Fruit fly (Drosophila melanogaster) whole organism, embryonic: ENCODE results near the gene Ppm1.

ENCODE experiments used
- Atf6 ChIP-seq: fragments of 200-800 bp; sonication (Bioruptor generic); IDR thresholded peaks from 2 replicates; pipeline ENCODE4 v1.3.6; 2022; ENCODE audit warnings: missing biosample characterization, missing genetic modification characterization
- CG1024 ChIP-seq: fragments of 200-800 bp; sonication (Bioruptor generic); IDR thresholded peaks from 2 replicates; pipeline ENCODE4 v1.3.6; 2022; ENCODE audit warnings: missing biosample characterization, missing genetic modification characterization
- CG12104 ChIP-seq: fragments of 200-800 bp; sonication (Bioruptor generic); optimal IDR thresholded peaks from 3 replicates; lab custom pipeline; 2016; ENCODE audit warnings: missing biosample characterization, missing genetic modification characterization
- CG12155 ChIP-seq: fragments of 200-800 bp; sonication (Bioruptor generic); optimal IDR thresholded peaks from 3 replicates; lab custom pipeline; 2016; ENCODE audit warnings: missing biosample characterization, missing genetic modification characterization
- CG12299 ChIP-seq: fragments of 200-800 bp; sonication (Bioruptor generic); optimal IDR thresholded peaks from 2 replicates; lab custom pipeline; 2018; ENCODE audit warnings: missing biosample characterization, mild to moderate bottlenecking, missing genetic modification characterization
- CG1603 ChIP-seq: fragments of 200-800 bp; sonication (Bioruptor generic); optimal IDR thresholded peaks from 2 replicates; lab custom pipeline; 2019; ENCODE audit warnings: missing biosample characterization, mild to moderate bottlenecking, missing genetic modification characterization, moderate library complexity
- CG17186 ChIP-seq: fragments of 200-800 bp; sonication (Bioruptor generic); optimal IDR thresholded peaks from 3 replicates; lab custom pipeline; 2017; ENCODE audit warnings: missing biosample characterization, missing genetic modification reagents, missing genetic modification characterization
- CG17328 ChIP-seq: fragments of 200-800 bp; sonication (Bioruptor generic); IDR thresholded peaks from 2 replicates; pipeline ENCODE4 v1.3.6; 2022; ENCODE audit warnings: missing biosample characterization, missing genetic modification characterization
- CG31441 ChIP-seq: fragments of 200-800 bp; sonication (Bioruptor generic); IDR thresholded peaks from 2 replicates; pipeline ENCODE4 v1.3.6; 2022; ENCODE audit warnings: missing biosample characterization, missing genetic modification characterization
- CG34376 ChIP-seq: fragments of 200-800 bp; sonication (Bioruptor generic); optimal IDR thresholded peaks from 2 replicates; lab custom pipeline; 2018; ENCODE audit warnings: missing biosample characterization, mild to moderate bottlenecking, missing genetic modification characterization
- CG4707 ChIP-seq: fragments of 200-800 bp; sonication (Bioruptor generic); optimal IDR thresholded peaks from 2 replicates; lab custom pipeline; 2018; ENCODE audit warnings: missing biosample characterization, mild to moderate bottlenecking, missing genetic modification characterization, moderate library complexity
- CG6765 ChIP-seq: fragments of 200-800 bp; sonication (Bioruptor generic); optimal IDR thresholded peaks from 3 replicates; lab custom pipeline; 2017; ENCODE audit warnings: missing biosample characterization, mild to moderate bottlenecking, missing genetic modification characterization
- CG9932 ChIP-seq: fragments of 200-800 bp; sonication (Bioruptor generic); IDR thresholded peaks from 2 replicates; pipeline ENCODE4 v1.3.6; 2022; ENCODE audit warnings: missing biosample characterization, missing genetic modification characterization
- CHES-1-like ChIP-seq: fragments of 200-800 bp; sonication (Bioruptor generic); optimal IDR thresholded peaks from 2 replicates; lab custom pipeline; 2016; ENCODE audit warnings: missing biosample characterization, missing genetic modification characterization
- D19A ChIP-seq: fragments of 200-800 bp; optimal IDR thresholded peaks from 3 replicates; lab custom pipeline; 2019; ENCODE audit warnings: missing biosample characterization, mild to moderate bottlenecking, missing genetic modification characterization, moderate library complexity
- Elba2 ChIP-seq: fragments of 200-800 bp; sonication (Bioruptor generic); optimal IDR thresholded peaks from 3 replicates; lab custom pipeline; 2016; ENCODE audit warnings: missing biosample characterization, missing genetic modification characterization
- HHEX ChIP-seq: fragments of 200-800 bp; sonication (Bioruptor generic); optimal IDR thresholded peaks from 3 replicates; lab custom pipeline; 2017; ENCODE audit warnings: missing biosample characterization, mild to moderate bottlenecking, missing genetic modification characterization, missing genetic modification reagents
- HLH3B ChIP-seq: fragments of 200-800 bp; sonication (Bioruptor generic); IDR thresholded peaks from 2 replicates; pipeline ENCODE4 v1.3.6; 2022; ENCODE audit warnings: missing biosample characterization, missing genetic modification characterization
- HLHmδ ChIP-seq: fragments of 200-800 bp; sonication (Bioruptor generic); optimal IDR thresholded peaks from 2 replicates; lab custom pipeline; 2018; ENCODE audit warnings: missing biosample characterization, mild to moderate bottlenecking, missing genetic modification characterization, moderate library complexity
- HmgZ ChIP-seq: fragments of 200-800 bp; sonication (Bioruptor generic); optimal IDR thresholded peaks from 2 replicates; lab custom pipeline; 2018; ENCODE audit warnings: missing biosample characterization, mild to moderate bottlenecking, missing genetic modification characterization
- Jarid2 ChIP-seq: fragments of 200-800 bp; sonication (Bioruptor generic); optimal IDR thresholded peaks from 3 replicates; lab custom pipeline; 2017; ENCODE audit warnings: mild to moderate bottlenecking, missing biosample characterization, missing genetic modification reagents, missing genetic modification characterization
- MBD-R2 ChIP-seq: fragments of 200-800 bp; sonication (Bioruptor generic); IDR thresholded peaks from 2 replicates; pipeline ENCODE4 v1.3.6; 2022; ENCODE audit warnings: missing biosample characterization, missing genetic modification characterization
- Max ChIP-seq: fragments of 200-800 bp; sonication (Bioruptor generic); optimal IDR thresholded peaks from 2 replicates; lab custom pipeline; 2016; ENCODE audit warnings: missing biosample characterization, mild to moderate bottlenecking, missing genetic modification characterization
- Med ChIP-seq: fragments of 200-800 bp; sonication (Bioruptor generic); peaks from one replicate; lab custom pipeline; 2016; ENCODE audit warnings: missing biosample characterization, missing genetic modification characterization, mild to moderate bottlenecking, inconsistent platforms, moderate library complexity
- Mrtf ChIP-seq: fragments of 200-800 bp; sonication (Bioruptor generic); IDR thresholded peaks from 3 replicates; pipeline ENCODE4 v1.3.6; 2022; ENCODE audit warnings: missing biosample characterization, missing genetic modification characterization
- NC2β ChIP-seq: fragments of 200-800 bp; sonication (Bioruptor generic); optimal IDR thresholded peaks from 2 replicates; lab custom pipeline; 2016; ENCODE audit warnings: missing biosample characterization, missing genetic modification characterization
- NfI ChIP-seq: fragments of 200-800 bp; sonication (Bioruptor generic); optimal IDR thresholded peaks from 3 replicates; lab custom pipeline; 2018; ENCODE audit warnings: missing biosample characterization, mild to moderate bottlenecking, missing genetic modification characterization, moderate library complexity
- Scr ChIP-seq: fragments of 200-800 bp; sonication (Bioruptor generic); IDR thresholded peaks from 2 replicates; pipeline ENCODE4 v1.3.6; 2022; ENCODE audit warnings: missing biosample characterization, missing genetic modification characterization; ENCODE audit not compliant: partially characterized antibody
- Side ChIP-seq: fragments of 200-800 bp; sonication (Bioruptor generic); optimal IDR thresholded peaks from 2 replicates; lab custom pipeline; 2016; ENCODE audit warnings: missing biosample characterization, missing genetic modification characterization
- amos ChIP-seq: fragments of 200-800 bp; sonication (Bioruptor generic); IDR thresholded peaks from 2 replicates; pipeline ENCODE4 v1.3.6; 2022; ENCODE audit warnings: missing biosample characterization, missing genetic modification characterization; ENCODE audit not compliant: partially characterized antibody
- cg ChIP-seq: fragments of 200-800 bp; sonication (Bioruptor generic); optimal IDR thresholded peaks from 3 replicates; lab custom pipeline; 2019; ENCODE audit warnings: missing biosample characterization, mild to moderate bottlenecking, missing genetic modification characterization, moderate library complexity
- dysf ChIP-seq: fragments of 200-800 bp; sonication (Bioruptor generic); IDR thresholded peaks from 3 replicates; pipeline ENCODE4 v1.3.6; 2022; ENCODE audit warnings: missing biosample characterization, missing genetic modification characterization
- ems ChIP-seq: fragments of 200-800 bp; sonication (Bioruptor generic); optimal IDR thresholded peaks from 3 replicates; lab custom pipeline; 2016; ENCODE audit warnings: missing biosample characterization, missing genetic modification characterization
- eve ChIP-seq, 2 experiments: fragments of >200 bp; optimal IDR thresholded peaks; 2 replicates each; lab custom pipeline; 2017; ENCODE audit warnings: missing biosample characterization in 2 of 2, missing genetic modification characterization in 2 of 2
- eyg ChIP-seq: fragments of 200-800 bp; sonication (Bioruptor generic); optimal IDR thresholded peaks from 3 replicates; lab custom pipeline; 2016; ENCODE audit warnings: missing biosample characterization, missing genetic modification characterization
- gem ChIP-seq: fragments of 200-800 bp; sonication (Bioruptor generic); optimal IDR thresholded peaks from 2 replicates; lab custom pipeline; 2019; ENCODE audit warnings: missing biosample characterization, mild to moderate bottlenecking, missing genetic modification characterization, moderate library complexity
- gsb-n ChIP-seq: fragments of 200-800 bp; sonication (Bioruptor generic); optimal IDR thresholded peaks from 3 replicates; lab custom pipeline; 2018; ENCODE audit warnings: missing biosample characterization, mild to moderate bottlenecking, missing genetic modification characterization
- hkb ChIP-seq, 2 experiments: fragments of 200-800 bp in 1 of 2; fragments of >200 bp in 1 of 2; sonication (Bioruptor generic) in 1 of 2; IDR thresholded peaks in 1 of 2; optimal IDR thresholded peaks in 1 of 2; 2 replicates each; pipeline versions ENCODE4 v1.3.6 to Lab custom; 2017 to 2022; ENCODE audit warnings: missing biosample characterization in 1 of 2, missing genetic modification characterization in 1 of 2
- insv ChIP-seq, 2 experiments: fragments of 200-800 bp; sonication (Bioruptor generic); optimal IDR thresholded peaks; 3 replicates each; lab custom pipeline; 2016 to 2018; ENCODE audit warnings: missing biosample characterization in 2 of 2, missing genetic modification characterization in 2 of 2
- lbe ChIP-seq: fragments of 200-800 bp; sonication (Bioruptor generic); optimal IDR thresholded peaks from 2 replicates; lab custom pipeline; 2016; ENCODE audit warnings: missing biosample characterization, mild to moderate bottlenecking, missing genetic modification characterization
- mld ChIP-seq: fragments of 200-800 bp; sonication (Bioruptor generic); IDR thresholded peaks from 3 replicates; pipeline ENCODE4 v1.3.6; 2022; ENCODE audit warnings: missing biosample characterization, missing genetic modification characterization; ENCODE audit not compliant: partially characterized antibody
- phol ChIP-seq: fragments of 200-800 bp; sonication (Bioruptor generic); optimal IDR thresholded peaks from 3 replicates; lab custom pipeline; 2018; ENCODE audit warnings: missing biosample characterization, mild to moderate bottlenecking, missing genetic modification characterization, moderate library complexity
- pita ChIP-seq: fragments of 200-800 bp; sonication (Bioruptor generic); optimal IDR thresholded peaks from 2 replicates; lab custom pipeline; 2017; ENCODE audit warnings: missing biosample characterization, mild to moderate bottlenecking, missing genetic modification characterization
- psq ChIP-seq: fragments of 200-800 bp; sonication (Bioruptor generic); optimal IDR thresholded peaks from 2 replicates; lab custom pipeline; 2017; ENCODE audit warnings: missing biosample characterization, missing genetic modification characterization
- repo ChIP-seq: fragments of 200-800 bp; sonication (Bioruptor generic); optimal IDR thresholded peaks from 2 replicates; lab custom pipeline; 2016; ENCODE audit warnings: missing biosample characterization, missing genetic modification characterization
- so ChIP-seq: fragments of 200-800 bp; sonication (Bioruptor generic); IDR thresholded peaks from 3 replicates; pipeline ENCODE4 v1.3.6; 2022; ENCODE audit warnings: missing biosample characterization, missing genetic modification characterization
- sr ChIP-seq: fragments of 200-800 bp; sonication (Bioruptor generic); IDR thresholded peaks from 3 replicates; pipeline ENCODE4 v1.3.6; 2022; ENCODE audit warnings: missing biosample characterization, missing genetic modification characterization
- unc-4 ChIP-seq: fragments of 200-800 bp; sonication (Bioruptor generic); IDR thresholded peaks from 2 replicates; pipeline ENCODE4 v1.3.6; 2022; ENCODE audit warnings: missing biosample characterization, missing genetic modification characterization; ENCODE audit not compliant: partially characterized antibody

Ppm1 gene

DNA sequence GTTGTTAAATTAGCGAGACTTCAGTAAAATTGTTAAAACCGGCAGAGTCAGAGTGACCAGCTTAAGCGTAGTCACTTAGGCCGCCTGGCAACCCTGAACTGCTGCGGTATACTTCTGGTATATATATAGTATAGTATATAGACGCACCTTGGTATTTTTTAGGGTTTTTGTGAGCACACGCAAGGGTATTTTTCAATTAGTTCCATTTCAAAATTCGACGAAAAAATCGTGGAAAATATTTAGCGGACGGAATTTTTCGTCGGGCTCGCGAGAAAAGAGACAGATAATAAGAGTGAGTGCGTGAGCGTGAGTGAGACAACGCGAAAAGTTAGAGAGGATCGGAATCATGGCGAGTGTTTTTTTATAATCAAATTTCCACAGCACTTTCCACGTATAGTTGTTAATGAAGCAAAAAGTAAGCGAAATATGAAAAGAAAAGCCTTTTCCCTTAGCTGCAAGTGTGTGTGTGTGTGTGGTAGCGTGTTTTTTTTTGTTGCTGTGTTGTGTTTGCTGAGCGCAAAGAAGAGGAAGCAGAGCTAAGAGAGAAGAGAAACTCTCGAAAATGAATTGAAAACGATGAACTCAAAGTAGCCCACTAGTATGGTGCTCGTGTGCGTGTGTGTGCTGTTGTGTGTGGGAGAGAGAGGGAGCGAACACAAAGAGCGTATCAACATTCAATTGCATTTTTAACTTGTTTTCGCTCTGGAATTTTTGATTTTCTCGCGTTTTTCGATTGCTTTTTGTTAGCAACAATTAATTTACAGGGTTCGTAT lies 38.1 kb upstream of the Ppm1 start, which contains the start of the genes Cypl and Hipk (continued):
- TF ChIP-seq D19A (no peak), lbe (GFP tag; lab: Kevin White, UChicago) (peak; percentile 64), CG6765 (peak; percentile 18), cg (GFP tag; lab: Kevin White, UChicago) (peak; percentile 97), Mrtf (GFP tag; lab: Robert Waterston, UW) (no peak), pita (GFP tag; lab: Kevin White, UChicago) (no peak), so (GFP tag; lab: Robert Waterston, UW) (0 out of 3 replicates have a peak, but pooled peaks have one; percentile 36), CG17328 (GFP tag; lab: Robert Waterston, UW) (0 out of 2 replicates have a peak, but pooled peaks have one; percentile 16), HHEX (GFP tag; lab: Kevin White, UChicago) (peak; percentile 12), Elba2 (peak; percentile 13), amos (GFP tag; lab: Robert Waterston, UW) (peak; percentile 57; the same call in 1 of the 2 replicates), CG31441 (0 out of 2 replicates have a peak, but pooled peaks have one; percentile 25), Jarid2 (GFP tag; lab: Kevin White, UChicago) (peak; percentile 97), NC2β (GFP tag; lab: Kevin White, UChicago) (peak; percentile 17), gem (peak; percentile 2), CG1024 (GFP tag; lab: Robert Waterston, UW) (no peak), CHES-1-like (peak; percentile 50), CG4707 (no peak), CG12299 (tag; lab: Kevin White, UChicago) (peak; percentile 44), Atf6 (peak; percentile 44; the same call in 1 of the 2 replicates), dysf (no peak), Scr (GFP tag; lab: Robert Waterston, UW) (peak; percentile 41), eyg (GFP tag; lab: Kevin White, UChicago) (no peak), CG12104 (GFP tag; lab: Kevin White, UChicago) (peak; percentile 24), unc-4 (GFP tag; lab: Robert Waterston, UW) (peak; percentile 46; the same call in 1 of the 2 replicates), Side (peak; percentile 52), phol (tag; lab: Kevin White, UChicago) (peak; percentile 38), CG12155 (peak; percentile 24), HLH3B (GFP tag; lab: Robert Waterston, UW) (no peak), hkb (optimal IDR thresholded peaks at IDR 0.05; lab: Kevin White, UChicago) (peak; percentile 87), hkb (GFP tag; IDR thresholded peaks at IDR 0.05; lab: Robert Waterston, UW) (no peak), eve (GFP tag; optimal IDR thresholded peaks at IDR 0.05; lab: Kevin White, UChicago) (peak in 1 of 2 experiments; percentile 89), CG9932 (GFP tag; lab: Robert Waterston, UW) (peak; percentile 28; the same call in 1 of the 2 replicates), Max (GFP tag; lab: Kevin White, UChicago) (peak; percentile 42), Med (GFP tag; lab: Kevin White, UChicago) (peak; percentile 85), insv (GFP tag; optimal IDR thresholded peaks at IDR 0.05; lab: Kevin White, UChicago) (peak in 1 of 2 experiments; percentile 48), psq (GFP tag; lab: Kevin White, UChicago) (no peak), MBD-R2 (GFP tag; lab: Robert Waterston, UW) (peak; percentile 90), CG34376 (GFP tag; lab: Kevin White, UChicago) (peak; percentile 63), repo (GFP tag; lab: Kevin White, UChicago) (peak; percentile 45), HLHmδ (GFP tag; lab: Kevin White, UChicago) (peak; percentile 23), mld (0 out of 3 replicates have a peak, but pooled peaks have one; percentile 49), CG17186 (GFP tag; lab: Kevin White, UChicago) (peak; percentile 37), ems (GFP tag; lab: Kevin White, UChicago) (peak; percentile 17), CG1603 (peak; percentile 88), HmgZ (tag; lab: Kevin White, UChicago) (peak; percentile 56), gsb-n (tag; lab: Kevin White, UChicago) (peak; percentile 93), sr (peak; percentile 28; the same call in 1 of the 3 replicates), NfI (GFP tag; lab: Kevin White, UChicago) (peak; percentile 26)
